Fruit fly (Drosophila melanogaster) whole organism, embryonic: ENCODE data around the gene CCHa2.
A peak's percentile ranks its signal among the peaks of the same experiment; 100 is the strongest.

Experiments
- Aef1 ChIP-seq: fragments of 200-800 bp; sonication (Bioruptor generic); IDR thresholded peaks from 3 replicates; pipeline ENCODE4 v1.3.6; 2022; ENCODE audit warnings: missing biosample characterization, missing genetic modification characterization
- Bdp1 ChIP-seq: fragments of 200-800 bp; sonication (Bioruptor generic); optimal IDR thresholded peaks from 3 replicates; lab custom pipeline; 2016; ENCODE audit warnings: missing biosample characterization, missing genetic modification characterization
- BtbVII ChIP-seq: fragments of 200-800 bp; sonication (Bioruptor generic); optimal IDR thresholded peaks from 3 replicates; lab custom pipeline; 2017; ENCODE audit warnings: missing biosample characterization, mild to moderate bottlenecking, missing genetic modification characterization
- CG12155 ChIP-seq: fragments of 200-800 bp; sonication (Bioruptor generic); optimal IDR thresholded peaks from 3 replicates; lab custom pipeline; 2016; ENCODE audit warnings: missing biosample characterization, missing genetic modification characterization
- CG1529 ChIP-seq: fragments of 200-800 bp; sonication (Bioruptor generic); optimal IDR thresholded peaks from 3 replicates; lab custom pipeline; 2018; ENCODE audit warnings: missing biosample characterization, missing genetic modification characterization
- CG15514 ChIP-seq: fragments of 200-800 bp; sonication (Bioruptor generic); optimal IDR thresholded peaks from 3 replicates; lab custom pipeline; 2017; ENCODE audit warnings: missing biosample characterization, missing genetic modification characterization, mild to moderate bottlenecking, moderate library complexity, missing genetic modification reagents
- CG1602 ChIP-seq: fragments of 200-800 bp; sonication (Bioruptor generic); optimal IDR thresholded peaks from 3 replicates; lab custom pipeline; 2016; ENCODE audit warnings: missing biosample characterization, missing genetic modification characterization
- CG17361 ChIP-seq: fragments of 200-800 bp; sonication (Bioruptor generic); IDR thresholded peaks from 3 replicates; pipeline ENCODE4 v1.3.6; 2022; ENCODE audit warnings: missing biosample characterization, missing genetic modification characterization
- CG17912 ChIP-seq: fragments of 200-800 bp; sonication (Bioruptor generic); optimal IDR thresholded peaks from 2 replicates; lab custom pipeline; 2018; ENCODE audit warnings: missing biosample characterization, mild to moderate bottlenecking, missing genetic modification characterization
- CG2199 ChIP-seq: fragments of 200-800 bp; sonication (Bioruptor generic); IDR thresholded peaks from 3 replicates; pipeline ENCODE4 v1.3.6; 2022; ENCODE audit warnings: missing biosample characterization, missing genetic modification characterization
- CG2202 ChIP-seq: fragments of 200-800 bp; sonication (Bioruptor generic); optimal IDR thresholded peaks from 2 replicates; lab custom pipeline; 2018; ENCODE audit warnings: missing biosample characterization, mild to moderate bottlenecking, missing genetic modification characterization
- CG33557 ChIP-seq: fragments of 200-800 bp; sonication (Bioruptor generic); optimal IDR thresholded peaks from 2 replicates; lab custom pipeline; 2019; ENCODE audit warnings: missing biosample characterization, mild to moderate bottlenecking, missing genetic modification characterization, moderate library complexity
- CG4328 ChIP-seq: fragments of 200-800 bp; sonication (Bioruptor generic); optimal IDR thresholded peaks from 3 replicates; lab custom pipeline; 2017; ENCODE audit warnings: missing biosample characterization, missing genetic modification reagents, missing genetic modification characterization
- CG4404 ChIP-seq: fragments of 200-800 bp; sonication (Bioruptor generic); IDR thresholded peaks from 2 replicates; pipeline ENCODE4 v1.3.6; 2022; ENCODE audit warnings: missing biosample characterization, missing genetic modification characterization
- CG4424 ChIP-seq: fragments of 200-800 bp; sonication (Bioruptor generic); optimal IDR thresholded peaks from 3 replicates; lab custom pipeline; 2016; ENCODE audit warnings: missing biosample characterization, missing genetic modification characterization
- CG4854 ChIP-seq: fragments of 200-800 bp; sonication (Bioruptor generic); optimal IDR thresholded peaks from 2 replicates; lab custom pipeline; 2016; ENCODE audit warnings: missing biosample characterization, missing genetic modification characterization, inconsistent platforms
- CG7839 ChIP-seq: fragments of 200-800 bp; sonication (Bioruptor generic); optimal IDR thresholded peaks from 3 replicates; lab custom pipeline; 2018; ENCODE audit warnings: missing biosample characterization, mild to moderate bottlenecking, missing genetic modification characterization, moderate library complexity
- CG8089 ChIP-seq: fragments of 200-800 bp; sonication (Bioruptor generic); optimal IDR thresholded peaks from 3 replicates; lab custom pipeline; 2016; ENCODE audit warnings: missing biosample characterization, missing genetic modification characterization
- CG8290 ChIP-seq, 3 experiments: fragments of 200-800 bp; sonication (Bioruptor generic); optimal IDR thresholded peaks; 2 replicates each; lab custom pipeline; 2016 to 2019; ENCODE audit warnings: missing biosample characterization in 3 of 3, missing genetic modification characterization in 3 of 3, mild to moderate bottlenecking in 2 of 3, moderate library complexity in 1 of 3
- CG9215 ChIP-seq: fragments of 200-800 bp; sonication (Bioruptor generic); IDR thresholded peaks from 2 replicates; pipeline ENCODE4 v1.3.6; 2022; ENCODE audit warnings: missing biosample characterization, missing genetic modification characterization
- E2f2 ChIP-seq: fragments of 200-800 bp; sonication (Bioruptor generic); IDR thresholded peaks from 2 replicates; pipeline ENCODE4 v1.3.6; 2022; ENCODE audit warnings: missing biosample characterization, missing genetic modification characterization
- HHEX ChIP-seq: fragments of 200-800 bp; sonication (Bioruptor generic); optimal IDR thresholded peaks from 3 replicates; lab custom pipeline; 2017; ENCODE audit warnings: missing biosample characterization, mild to moderate bottlenecking, missing genetic modification characterization, missing genetic modification reagents
- HLH3B ChIP-seq: fragments of 200-800 bp; sonication (Bioruptor generic); IDR thresholded peaks from 2 replicates; pipeline ENCODE4 v1.3.6; 2022; ENCODE audit warnings: missing biosample characterization, missing genetic modification characterization
- Lpt ChIP-seq: fragments of >200 bp; optimal IDR thresholded peaks from 2 replicates; lab custom pipeline; 2018; ENCODE audit warnings: missing biosample characterization, missing genetic modification characterization
- Oaz ChIP-seq: fragments of 200-800 bp; sonication (Bioruptor generic); IDR thresholded peaks from 2 replicates; pipeline ENCODE4 v1.3.6; 2022; ENCODE audit warnings: missing biosample characterization, missing genetic modification characterization
- Poxn ChIP-seq: fragments of 200-800 bp; sonication (Bioruptor generic); IDR thresholded peaks from 2 replicates; pipeline ENCODE4 v1.3.6; 2022; ENCODE audit warnings: missing biosample characterization, missing genetic modification characterization
- Ptx1 ChIP-seq: fragments of 200-800 bp; sonication (Bioruptor generic); IDR thresholded peaks from 2 replicates; pipeline ENCODE4 v1.3.6; 2022; ENCODE audit warnings: missing biosample characterization, missing genetic modification characterization
- Stat92E ChIP-seq, 3 experiments: fragments of >200 bp in 2 of 3; fragments of 200-800 bp in 1 of 3; sonication (Bioruptor generic) in 1 of 3; optimal IDR thresholded peaks; 2 replicates each; lab custom pipeline; 2017 to 2019; ENCODE audit warnings: missing biosample characterization in 3 of 3, missing genetic modification characterization in 3 of 3, mild to moderate bottlenecking in 1 of 3, moderate library complexity in 1 of 3
- YL-1 ChIP-seq: fragments of 200-800 bp; sonication (Bioruptor generic); optimal IDR thresholded peaks from 3 replicates; lab custom pipeline; 2017; ENCODE audit warnings: missing biosample characterization, mild to moderate bottlenecking, missing genetic modification characterization
- al ChIP-seq: fragments of 200-800 bp; sonication (Bioruptor generic); IDR thresholded peaks from 2 replicates; pipeline ENCODE4 v1.3.6; 2022; ENCODE audit warnings: missing biosample characterization, missing genetic modification characterization
- cad ChIP-seq: fragments of >200 bp; optimal IDR thresholded peaks from 2 replicates; lab custom pipeline; 2017; ENCODE audit warnings: missing biosample characterization, missing genetic modification characterization
- chinmo ChIP-seq: fragments of 200-800 bp; sonication (Bioruptor generic); IDR thresholded peaks from 4 replicates; pipeline ENCODE4 v1.3.6; 2022; ENCODE audit warnings: missing biosample characterization, missing genetic modification characterization; ENCODE audit not compliant: partially characterized antibody
- dpn ChIP-seq, 2 experiments: fragments of 200-800 bp; sonication (Bioruptor generic); optimal IDR thresholded peaks; 3 replicates each; lab custom pipeline; 2016; ENCODE audit warnings: missing biosample characterization in 2 of 2, missing genetic modification characterization in 2 of 2
- fd3F ChIP-seq: fragments of 200-800 bp; sonication (Bioruptor generic); optimal IDR thresholded peaks from 2 replicates; lab custom pipeline; 2018; ENCODE audit warnings: missing biosample characterization, mild to moderate bottlenecking, missing genetic modification characterization, moderate library complexity
- gfzf ChIP-seq: fragments of 200-800 bp; sonication (Bioruptor generic); optimal IDR thresholded peaks from 2 replicates; lab custom pipeline; 2016; ENCODE audit warnings: missing biosample characterization, mild to moderate bottlenecking, missing genetic modification characterization, moderate library complexity
- jing ChIP-seq: fragments of 200-800 bp; sonication (Bioruptor generic); optimal IDR thresholded peaks from 2 replicates; lab custom pipeline; 2018; ENCODE audit warnings: missing biosample characterization, mild to moderate bottlenecking, missing genetic modification characterization
- luna ChIP-seq: fragments of 200-800 bp; sonication (Bioruptor generic); optimal IDR thresholded peaks from 2 replicates; lab custom pipeline; 2016; ENCODE audit warnings: missing biosample characterization, missing genetic modification characterization
- mam ChIP-seq: fragments of 200-800 bp; sonication (Bioruptor generic); optimal IDR thresholded peaks from 3 replicates; lab custom pipeline; 2016; ENCODE audit warnings: missing biosample characterization, missing genetic modification characterization
- p53 ChIP-seq: fragments of 200-800 bp; sonication (Bioruptor generic); optimal IDR thresholded peaks from 2 replicates; lab custom pipeline; 2016; ENCODE audit warnings: missing biosample characterization, missing genetic modification characterization
- pan ChIP-seq, 4 experiments: fragments of >200 bp in 3 of 4; fragments of 200-800 bp in 1 of 4; sonication (Bioruptor generic) in 1 of 4; optimal IDR thresholded peaks in 3 of 4; IDR thresholded peaks in 1 of 4; 2 replicates each; pipeline versions ENCODE4 v1.3.6 to Lab custom; 2017 to 2022; ENCODE audit warnings: missing biosample characterization in 2 of 4, missing genetic modification characterization in 2 of 4, mixed read lengths in 1 of 4
- run ChIP-seq: fragments of 200-800 bp; sonication (Bioruptor generic); optimal IDR thresholded peaks from 3 replicates; lab custom pipeline; 2018; ENCODE audit warnings: missing biosample characterization, mild to moderate bottlenecking, missing genetic modification characterization
- schlank ChIP-seq: fragments of 200-800 bp; sonication (Bioruptor generic); optimal IDR thresholded peaks from 2 replicates; lab custom pipeline; 2018; ENCODE audit warnings: missing biosample characterization, mild to moderate bottlenecking, missing genetic modification characterization
- sens ChIP-seq: fragments of 200-800 bp; sonication (Bioruptor generic); peaks from one replicate; lab custom pipeline; 2016; ENCODE audit warnings: missing biosample characterization, missing genetic modification characterization
- shn ChIP-seq: fragments of 200-800 bp; sonication (Bioruptor generic); optimal IDR thresholded peaks from 3 replicates; lab custom pipeline; 2016; ENCODE audit warnings: missing biosample characterization, missing genetic modification characterization
- sob ChIP-seq: fragments of 200-800 bp; sonication (Bioruptor generic); IDR thresholded peaks from 2 replicates; pipeline ENCODE4 v1.3.6; 2022; ENCODE audit warnings: missing biosample characterization, missing genetic modification characterization
- tgo ChIP-seq: fragments of 200-800 bp; sonication (Bioruptor generic); IDR thresholded peaks from 3 replicates; pipeline ENCODE4 v1.3.6; 2022; ENCODE audit warnings: missing biosample characterization, missing genetic modification characterization
- tio ChIP-seq: fragments of 200-800 bp; sonication (Bioruptor generic); optimal IDR thresholded peaks from 2 replicates; lab custom pipeline; 2017; ENCODE audit warnings: missing biosample characterization, missing genetic modification characterization, inconsistent platforms
- twi ChIP-seq: fragments of 200-800 bp; optimal IDR thresholded peaks from 2 replicates; lab custom pipeline; 2019; ENCODE audit warnings: missing biosample characterization, mild to moderate bottlenecking, missing genetic modification characterization, moderate library complexity
- vfl ChIP-seq: fragments of 200-800 bp; sonication (Bioruptor generic); optimal IDR thresholded peaks from 2 replicates; lab custom pipeline; 2016; ENCODE audit warnings: missing biosample characterization, missing genetic modification characterization
- yki ChIP-seq: fragments of >200 bp; optimal IDR thresholded peaks from 3 replicates; lab custom pipeline; 2018

The CCHa2 gene

DNA sequence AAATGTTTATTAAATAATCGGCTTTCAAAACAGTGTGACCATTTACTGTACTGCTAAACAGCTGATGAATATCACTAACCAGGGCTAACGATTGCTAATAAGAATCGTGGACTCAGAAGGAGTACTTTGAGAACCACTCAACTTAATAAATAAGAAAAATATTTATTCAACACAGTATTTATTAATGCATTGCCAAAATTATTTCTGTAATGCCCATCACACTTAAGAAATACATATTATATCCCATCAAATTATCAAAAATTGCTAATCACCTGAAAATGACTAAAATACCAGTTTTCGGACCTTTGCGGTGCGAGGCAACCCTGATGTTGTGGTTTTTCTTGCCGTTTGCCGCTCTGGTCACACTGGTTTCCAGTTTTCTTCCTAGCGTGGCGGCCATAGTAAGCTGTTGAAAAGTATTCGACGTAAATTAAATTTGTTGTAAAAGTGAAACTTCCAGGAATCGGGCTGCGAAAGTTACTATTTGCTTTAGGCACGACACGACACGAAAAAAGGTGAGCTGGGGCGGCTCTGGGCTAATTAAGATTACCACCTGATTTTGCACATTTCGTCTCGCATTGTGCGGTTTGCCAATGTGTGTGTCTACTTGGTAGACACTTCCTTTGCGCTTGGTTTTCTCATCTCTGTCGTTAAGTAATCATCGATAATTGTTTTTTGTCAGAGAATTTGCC, 13.1 kb downstream of the CCHa2 start, which contains the start of the genes mRpS21 and Droj2 (continued):
- TF ChIP-seq HLH3B (peak; percentile 21; the same call in 1 of the 2 replicates), Ptx1 (GFP tag; lab: Robert Waterston, UW) (peak; percentile 37; the same call in 1 of the 2 replicates), CG2199 (GFP tag; lab: Robert Waterston, UW) (no peak), chinmo (GFP tag; lab: Robert Waterston, UW) (no peak), HHEX (peak; percentile 26), dpn (GFP tag; optimal IDR thresholded peaks at IDR 0.05; lab: Kevin White, UChicago) (peak; percentile 50 to 52), CG9215 (no peak; the same call in 1 of the 2 replicates), CG17361 (GFP tag; lab: Robert Waterston, UW) (peak; percentile 77), jing (GFP tag; lab: Kevin White, UChicago) (no peak), shn (GFP tag; lab: Kevin White, UChicago) (no peak), E2f2 (GFP tag; lab: Robert Waterston, UW) (peak; percentile 42; the same call in 1 of the 2 replicates), CG33557 (GFP tag; lab: Kevin White, UChicago) (peak; percentile 44), vfl (no peak), pan (optimal IDR thresholded peaks at IDR 0.05; lab: Kevin White, UChicago) (no peak), pan (GFP tag; optimal IDR thresholded peaks at IDR 0.05 in 1 of 2, IDR thresholded peaks at IDR 0.05 in 1 of 2) (no peak), mam (GFP tag; lab: Kevin White, UChicago) (peak; percentile 61), Stat92E (GFP tag; optimal IDR thresholded peaks at IDR 0.05; lab: Kevin White, UChicago) (peak in 1 of 3 experiments; percentile 63), fd3F (GFP tag; lab: Kevin White, UChicago) (peak; percentile 48), sob (GFP tag; lab: Robert Waterston, UW) (peak; percentile 59), CG17912 (GFP tag; lab: Kevin White, UChicago) (no peak), CG8290 (GFP tag; optimal IDR thresholded peaks at IDR 0.05; lab: Kevin White, UChicago) (peak; percentile 28), CG8290 (tag; optimal IDR thresholded peaks at IDR 0.05; lab: Kevin White, UChicago) (peak in 1 of 2 experiments; percentile 17), CG2202 (no peak), BtbVII (GFP tag; lab: Kevin White, UChicago) (no peak), CG7839 (tag; lab: Kevin White, UChicago) (peak; percentile 50), Oaz (no peak), CG1529 (GFP tag; lab: Kevin White, UChicago) (no peak), CG4404 (GFP tag; lab: Robert Waterston, UW) (no peak), Aef1 (GFP tag; lab: Robert Waterston, UW) (no peak), CG4328 (GFP tag; lab: Kevin White, UChicago) (peak; percentile 21), sens (GFP tag; lab: Kevin White, UChicago) (peak; percentile 92), YL-1 (GFP tag; lab: Kevin White, UChicago) (peak; percentile 3), run (no peak), tgo (GFP tag; lab: Robert Waterston, UW) (0 out of 3 replicates have a peak, but pooled peaks have one; percentile 17), CG12155 (GFP tag; lab: Kevin White, UChicago) (peak; percentile 33), Lpt (GFP tag; lab: Kevin White, UChicago) (no peak), schlank (tag; lab: Kevin White, UChicago) (no peak), luna (GFP tag; lab: Kevin White, UChicago) (no peak), tio (GFP tag; lab: Kevin White, UChicago) (no peak), CG8089 (no peak), CG4424 (GFP tag; lab: Kevin White, UChicago) (peak; percentile 36), CG15514 (GFP tag; lab: Kevin White, UChicago) (peak; percentile 98), Poxn (GFP tag; lab: Robert Waterston, UW) (no peak), yki (no peak), Bdp1 (GFP tag; lab: Kevin White, UChicago) (peak; percentile 29), al (peak; percentile 47; the same call in 1 of the 2 replicates), gfzf (GFP tag; lab: Kevin White, UChicago) (peak; percentile 90), CG1602 (GFP tag; lab: Kevin White, UChicago) (peak; percentile 9), p53 (GFP tag; lab: Kevin White, UChicago) (no peak), CG4854 (GFP tag; lab: Kevin White, UChicago) (no peak), twi (peak; percentile 63), cad (GFP tag; lab: Kevin White, UChicago) (no peak)
